In the genomic region with DNA sequence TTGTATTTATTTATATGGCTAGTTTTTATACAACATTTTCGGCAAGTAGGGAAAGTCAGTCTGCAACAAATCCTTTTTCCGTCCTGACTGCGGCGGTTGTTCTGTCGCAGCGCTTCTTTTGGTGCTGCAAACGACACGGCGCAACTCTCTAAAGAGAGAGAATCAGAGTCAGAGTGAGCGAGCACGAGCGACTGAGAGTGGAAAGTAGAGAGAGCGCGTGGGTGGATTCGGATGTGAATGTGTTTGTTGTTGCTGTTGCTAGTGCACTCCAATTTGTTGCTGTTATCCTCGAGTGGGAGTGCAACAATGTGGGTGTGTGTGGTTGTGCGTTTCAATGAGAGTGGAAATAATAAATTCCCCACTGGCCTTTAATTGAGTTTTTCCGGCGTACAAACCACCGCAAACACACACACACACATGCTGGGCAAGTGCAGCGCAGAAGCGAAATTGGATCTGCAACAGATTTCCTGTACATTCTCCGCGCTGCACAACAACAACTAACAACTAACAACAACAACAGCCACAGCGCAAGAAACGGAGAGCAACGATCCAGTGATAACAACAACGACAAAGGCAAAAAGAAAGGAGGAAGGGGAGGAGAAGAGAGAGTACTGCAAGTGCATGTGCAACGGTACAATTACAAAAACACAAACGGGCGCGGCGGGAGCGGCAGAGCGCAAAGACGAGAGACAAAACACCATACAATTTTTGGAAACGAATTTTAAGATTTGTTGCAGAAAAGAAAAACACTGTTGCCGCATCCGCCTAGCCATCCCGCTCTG, we compare ENCODE assay signal across 6 fruit fly cellular contexts.
A peak's percentile ranks its signal among the peaks of the same experiment; 100 is the strongest.
TF ChIP-seq lines count a peak whose summit lies in the region.

No protein-coding gene starts in this region.

- no peak for TF ChIP-seq CTCF in whole organism, embryonic (GFP tag; optimal IDR thresholded peaks at IDR 0.05; lab: Kevin White, UChicago)

TF ChIP-seq in whole organism, 6 proteins besides CTCF, POLR2A, EP300 and RAD21:
- TF ChIP-seq psq (optimal IDR thresholded peaks at IDR 0.05; lab: Kevin White, UChicago): no peak
- peak; percentile 39 for TF ChIP-seq CG8478 (optimal IDR thresholded peaks at IDR 0.05; lab: Kevin White, UChicago)

TF ChIP-seq in whole organism, adult, 20 proteins besides CTCF, POLR2A, EP300 and RAD21:
- TF ChIP-seq CG7101 (tag; optimal IDR thresholded peaks at IDR 0.05; lab: Kevin White, UChicago) (no peak), cic (GFP tag; optimal IDR thresholded peaks at IDR 0.05; lab: Kevin White, UChicago) (no peak), ovo (GFP tag; optimal IDR thresholded peaks at IDR 0.05; lab: Kevin White, UChicago) (peak; percentile 38), CG33017 (tag; optimal IDR thresholded peaks at IDR 0.05; lab: Kevin White, UChicago) (no peak), pad (GFP tag; optimal IDR thresholded peaks at IDR 0.05; lab: Kevin White, UChicago) (peak; percentile 91), toe (GFP tag; optimal IDR thresholded peaks at IDR 0.05; lab: Kevin White, UChicago) (no peak), CG7045 (GFP tag; optimal IDR thresholded peaks at IDR 0.05; lab: Kevin White, UChicago) (no peak), CG12768 (GFP tag; optimal IDR thresholded peaks at IDR 0.05; lab: Kevin White, UChicago) (no peak), cnc (optimal IDR thresholded peaks at IDR 0.05; lab: Kevin White, UChicago) (no peak), Mnt (GFP tag; optimal IDR thresholded peaks at IDR 0.05; lab: Kevin White, UChicago) (no peak), CG5204 (GFP tag; optimal IDR thresholded peaks at IDR 0.05; lab: Kevin White, UChicago) (no peak)

TF ChIP-seq in whole organism, embryonic, 481 proteins besides CTCF, POLR2A, EP300 and RAD21 (continues in another document):
- TF ChIP-seq esg (GFP tag; conservative IDR thresholded peaks at IDR 0.05; lab: Robert Waterston, UW) (no peak), CG1832 (GFP tag; optimal IDR thresholded peaks at IDR 0.05; lab: Kevin White, UChicago) (no peak), jumu (GFP tag; optimal IDR thresholded peaks at IDR 0.05; lab: Kevin White, UChicago) (no peak), Opbp (GFP tag; IDR thresholded peaks at IDR 0.05; lab: Robert Waterston, UW; ENCODE audit: partially characterized antibody) (no peak), nom (GFP tag; optimal IDR thresholded peaks at IDR 0.05; lab: Kevin White, UChicago) (peak; percentile 38), sr (GFP tag; IDR thresholded peaks at IDR 0.05; lab: Robert Waterston, UW) (peak; percentile 77), kni (GFP tag; optimal IDR thresholded peaks at IDR 0.05; lab: Kevin White, UChicago) (no peak), Kr (GFP tag; optimal IDR thresholded peaks at IDR 0.05; lab: Kevin White, UChicago) (no peak), Dip3 (GFP tag; optimal IDR thresholded peaks at IDR 0.05; lab: Kevin White, UChicago) (no peak), luna (GFP tag; optimal IDR thresholded peaks at IDR 0.05; lab: Kevin White, UChicago) (no peak), az2 (GFP tag; optimal IDR thresholded peaks at IDR 0.05; lab: Kevin White, UChicago) (no peak), gro (GFP tag; optimal IDR thresholded peaks at IDR 0.05; lab: Kevin White, UChicago) (no peak), scrt (GFP tag; optimal IDR thresholded peaks at IDR 0.05; lab: Kevin White, UChicago) (no peak), Hsf (GFP tag; optimal IDR thresholded peaks at IDR 0.05; lab: Kevin White, UChicago) (no peak), CG11560 (tag; IDR thresholded peaks at IDR 0.05; lab: Robert Waterston, UW) (no peak), maf-S (GFP tag; optimal IDR thresholded peaks at IDR 0.05; lab: Kevin White, UChicago) (no peak), row (GFP tag; IDR thresholded peaks at IDR 0.05; lab: Robert Waterston, UW) (no peak), lbe (GFP tag; optimal IDR thresholded peaks at IDR 0.05; lab: Kevin White, UChicago) (no peak)

TF ChIP-seq in whole organism, prepupa, 60 proteins besides CTCF, POLR2A, EP300 and RAD21:
- TF ChIP-seq CG7368 (GFP tag; optimal IDR thresholded peaks at IDR 0.05; lab: Kevin White, UChicago): no peak
- TF ChIP-seq Eip78C (GFP tag; lab: Kevin White, UChicago): peak; percentile 55
- TF ChIP-seq dsx (GFP tag; optimal IDR thresholded peaks at IDR 0.05; lab: Kevin White, UChicago; ENCODE audit: poor library complexity, severe bottlenecking): peak; percentile 28

TF ChIP-seq in whole organism, pupa, 21 proteins besides CTCF, POLR2A, EP300 and RAD21:
- no peak for TF ChIP-seq CG17806 (tag; optimal IDR thresholded peaks at IDR 0.05; lab: Kevin White, UChicago)
- peak; percentile 46 for TF ChIP-seq EcR (GFP tag; optimal IDR thresholded peaks at IDR 0.05; lab: Kevin White, UChicago)
- peak; percentile 35 for TF ChIP-seq CG13204 (GFP tag; optimal IDR thresholded peaks at IDR 0.05; lab: Kevin White, UChicago)
TF ChIP-seq in whole organism, pupa: peak in this region for 2.

TF ChIP-seq in whole organism, wandering third instar larva, 38 proteins besides CTCF, POLR2A, EP300 and RAD21:
- TF ChIP-seq dsf (GFP tag; optimal IDR thresholded peaks at IDR 0.05; lab: Kevin White, UChicago; ENCODE audit: borderline replicate concordance) (no peak), Vsx2 (GFP tag; optimal IDR thresholded peaks at IDR 0.05; lab: Kevin White, UChicago; ENCODE audit: partially characterized antibody) (no peak), Sp1 (GFP tag; optimal IDR thresholded peaks at IDR 0.05; lab: Kevin White, UChicago) (no peak), dl (GFP tag; optimal IDR thresholded peaks at IDR 0.05; lab: Kevin White, UChicago; ENCODE audit: insufficient read depth in 1 of 2, partially characterized antibody in 2 of 2) (peak; percentile 37 to 73), psq (GFP tag; optimal IDR thresholded peaks at IDR 0.05; lab: Kevin White, UChicago) (no peak), GATAd (GFP tag; optimal IDR thresholded peaks at IDR 0.05; lab: Kevin White, UChicago) (no peak), h (GFP tag; optimal IDR thresholded peaks at IDR 0.05; lab: Kevin White, UChicago) (no peak), Dfd (GFP tag; optimal IDR thresholded peaks at IDR 0.05; lab: Kevin White, UChicago) (no peak), Dif (GFP tag; optimal IDR thresholded peaks at IDR 0.05; lab: Kevin White, UChicago; ENCODE audit: partially characterized antibody) (peak; percentile 71), Abd-B (GFP tag; optimal IDR thresholded peaks at IDR 0.05; lab: Kevin White, UChicago) (no peak)
TF ChIP-seq in whole organism, wandering third instar larva: peak in this region for 2.
